Fruit fly (Drosophila melanogaster): ENCODE results near the gene ush.

The ush gene

DNA sequence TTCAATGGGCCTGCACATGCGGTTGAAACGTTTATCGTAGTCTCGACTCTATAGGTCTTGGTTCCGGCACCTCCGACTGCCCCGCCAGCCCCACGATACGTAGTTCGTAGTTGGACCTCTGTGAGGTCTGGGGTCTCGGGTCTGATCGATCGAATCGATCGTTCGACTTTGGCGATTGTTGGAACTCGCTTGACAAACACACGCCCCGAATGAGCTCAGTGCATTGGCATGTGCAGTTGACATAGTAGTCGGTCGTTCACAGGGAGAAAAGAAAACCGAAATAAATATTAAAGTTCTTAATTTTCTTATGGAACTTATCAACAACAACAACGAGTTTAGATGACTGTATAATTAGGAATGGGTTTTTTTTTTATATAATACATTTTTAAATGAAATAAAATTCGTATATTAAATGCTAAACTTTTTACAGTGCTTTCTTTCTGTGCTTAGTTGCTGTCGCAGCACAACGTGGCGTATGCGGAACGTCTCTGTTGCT is 40.7 kb upstream of the ush start (continued):
- TF ChIP-seq CG3032 (tag; optimal IDR thresholded peaks at IDR 0.05) (no peak), CG1621 (tag; optimal IDR thresholded peaks at IDR 0.05) (no peak), cyc (GFP tag; optimal IDR thresholded peaks at IDR 0.05) (no peak), esn (GFP tag; optimal IDR thresholded peaks at IDR 0.05) (peak; percentile 23), CG6163 (GFP tag; IDR thresholded peaks at IDR 0.05) (peak; percentile 86), CG6808 (GFP tag; optimal IDR thresholded peaks at IDR 0.05) (peak; percentile 37), Eip93F (GFP tag; optimal IDR thresholded peaks at IDR 0.05) (no peak), Ets21C (GFP tag; optimal IDR thresholded peaks at IDR 0.05) (no peak), CG11902 (GFP tag; optimal IDR thresholded peaks at IDR 0.05) (no peak), CG11294 (GFP tag; IDR thresholded peaks at IDR 0.05) (peak; percentile 35), CG7368 (GFP tag; optimal IDR thresholded peaks at IDR 0.05) (no peak), CG34406 (GFP tag; optimal IDR thresholded peaks at IDR 0.05) (peak; percentile 46), fd59A (GFP tag; optimal IDR thresholded peaks at IDR 0.05) (no peak), spab (GFP tag; optimal IDR thresholded peaks at IDR 0.05) (peak; percentile 2), CG6854 (GFP tag; optimal IDR thresholded peaks at IDR 0.05) (no peak), Lpt (GFP tag; optimal IDR thresholded peaks at IDR 0.05) (peak; percentile 56), vri (GFP tag; optimal IDR thresholded peaks at IDR 0.05) (no peak), salr (GFP tag; optimal IDR thresholded peaks at IDR 0.05) (peak in 1 of 2 experiments; percentile 19), pdm3 (GFP tag; optimal IDR thresholded peaks at IDR 0.05) (peak; percentile 35), CG6792 (GFP tag; optimal IDR thresholded peaks at IDR 0.05) (peak; percentile 41), CG4318 (GFP tag; optimal IDR thresholded peaks at IDR 0.05) (peak; percentile 46), CG10631 (GFP tag; optimal IDR thresholded peaks at IDR 0.05) (peak; percentile 44), lz (GFP tag; optimal IDR thresholded peaks at IDR 0.05) (no peak), CG9139 (GFP tag; optimal IDR thresholded peaks at IDR 0.05) (no peak), Eip75B (GFP tag; optimal IDR thresholded peaks at IDR 0.05) (peak; percentile 4), Sox14 (GFP tag; optimal IDR thresholded peaks at IDR 0.05) (peak; percentile 11), eg (GFP tag; IDR thresholded peaks at IDR 0.05) (peak; percentile 87), OdsH (GFP tag; optimal IDR thresholded peaks at IDR 0.05) (peak; percentile 65), svp (GFP tag) (peak; percentile 79), CG8319 (GFP tag; optimal IDR thresholded peaks at IDR 0.05) (peak; percentile 34), fkh (GFP tag; optimal IDR thresholded peaks at IDR 0.05) (no peak), dsx (GFP tag; optimal IDR thresholded peaks at IDR 0.05; ENCODE audit: poor library complexity, severe bottlenecking) (no peak), Ets96B (tag; optimal IDR thresholded peaks at IDR 0.05) (no peak), net (GFP tag; optimal IDR thresholded peaks at IDR 0.05) (peak; percentile 39), CG8632 (GFP tag; optimal IDR thresholded peaks at IDR 0.05) (peak; percentile 34), CG31627 (GFP tag; optimal IDR thresholded peaks at IDR 0.05) (peak; percentile 6), Hr38 (GFP tag; optimal IDR thresholded peaks at IDR 0.05) (no peak), Blimp-1 (GFP tag; optimal IDR thresholded peaks at IDR 0.05) (no peak), Hr4 (GFP tag; optimal IDR thresholded peaks at IDR 0.05) (peak; percentile 71), achi (GFP tag; optimal IDR thresholded peaks at IDR 0.05) (peak; percentile 73), Gug (GFP tag; IDR thresholded peaks at IDR 0.05) (peak; percentile 73)

DNA sequence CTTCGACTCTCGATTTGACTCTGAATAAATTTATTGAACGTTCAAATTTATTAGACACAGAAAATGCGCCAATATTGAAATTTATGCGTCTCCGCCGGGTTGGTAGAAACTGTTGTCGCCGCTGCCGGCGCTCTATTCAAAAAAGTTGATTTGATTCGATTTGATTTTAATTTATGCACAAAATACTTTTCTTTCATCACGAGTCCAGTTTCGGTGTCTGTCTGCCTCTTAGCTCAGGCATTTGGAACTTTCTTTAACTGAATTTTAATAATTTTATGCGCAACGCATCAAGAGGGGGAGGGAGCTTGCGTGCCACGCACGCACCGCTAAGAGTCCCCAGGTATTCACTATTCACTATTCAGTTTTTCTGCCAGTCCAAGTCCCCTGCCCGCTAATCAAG is 38.5 kb upstream of the ush start:
- TF ChIP-seq topi (GFP tag; optimal IDR thresholded peaks at IDR 0.05) (no peak), Blimp-1 (GFP tag; optimal IDR thresholded peaks at IDR 0.05) (no peak), salr (GFP tag; optimal IDR thresholded peaks at IDR 0.05) (no peak), CG15336 (GFP tag; IDR thresholded peaks at IDR 0.05) (no peak), pdm3 (GFP tag; optimal IDR thresholded peaks at IDR 0.05) (no peak), cyc (GFP tag; optimal IDR thresholded peaks at IDR 0.05) (no peak), Hr4 (GFP tag; optimal IDR thresholded peaks at IDR 0.05) (no peak), CG6854 (GFP tag; optimal IDR thresholded peaks at IDR 0.05) (no peak), vri (GFP tag; optimal IDR thresholded peaks at IDR 0.05) (no peak), CG11762 (GFP tag; optimal IDR thresholded peaks at IDR 0.05; ENCODE audit: insufficient read depth) (no peak), svp (GFP tag) (no peak), Lpt (GFP tag; optimal IDR thresholded peaks at IDR 0.05) (no peak), CG3919 (GFP tag; optimal IDR thresholded peaks at IDR 0.05) (no peak)
